Fruit fly (Drosophila melanogaster) whole organism, prepupa: ENCODE measurements around the gene CG10428.

Experiments used
- Blimp-1 ChIP-seq: fragments of 200-800 bp; sonication (Bioruptor generic); optimal IDR thresholded peaks from 3 replicates; lab custom pipeline; 2017; ENCODE audit warnings: missing biosample characterization, missing genetic modification characterization, mild to moderate bottlenecking, moderate library complexity, missing genetic modification reagents
- CG10631 ChIP-seq: fragments of 200-800 bp; sonication (Bioruptor generic); optimal IDR thresholded peaks from 2 replicates; lab custom pipeline; 2016; ENCODE audit warnings: missing biosample characterization, missing genetic modification characterization
- CG10669 ChIP-seq: fragments of 200-800 bp; sonication (Bioruptor generic); optimal IDR thresholded peaks from 3 replicates; lab custom pipeline; 2018; ENCODE audit warnings: missing biosample characterization, mild to moderate bottlenecking, missing genetic modification characterization, moderate library complexity
- CG11294 ChIP-seq: fragments of 200-800 bp; sonication (Bioruptor generic); IDR thresholded peaks from 2 replicates; pipeline ENCODE4 v1.3.6; 2022; ENCODE audit warnings: missing biosample characterization, missing genetic modification characterization
- CG11902 ChIP-seq: fragments of 200-800 bp; sonication (Bioruptor generic); optimal IDR thresholded peaks from 3 replicates; lab custom pipeline; 2016; ENCODE audit warnings: missing biosample characterization, missing genetic modification characterization
- CG1621 ChIP-seq: fragments of 200-800 bp; sonication (Bioruptor generic); optimal IDR thresholded peaks from 3 replicates; lab custom pipeline; 2018; ENCODE audit warnings: missing biosample characterization, mild to moderate bottlenecking, missing genetic modification characterization
- CG16779 ChIP-seq: fragments of 200-800 bp; sonication (Bioruptor generic); optimal IDR thresholded peaks from 3 replicates; lab custom pipeline; 2017; ENCODE audit warnings: missing biosample characterization, mild to moderate bottlenecking, missing genetic modification characterization
- CG31627 ChIP-seq: fragments of 200-800 bp; sonication (Bioruptor generic); optimal IDR thresholded peaks from 3 replicates; lab custom pipeline; 2016; ENCODE audit warnings: missing biosample characterization, missing genetic modification characterization
- CG32006 ChIP-seq: fragments of 200-800 bp; sonication (Bioruptor generic); optimal IDR thresholded peaks from 3 replicates; lab custom pipeline; 2017; ENCODE audit warnings: missing biosample characterization, mild to moderate bottlenecking, missing genetic modification characterization
- CG34406 ChIP-seq: fragments of 200-800 bp; sonication (Bioruptor generic); optimal IDR thresholded peaks from 3 replicates; lab custom pipeline; 2016; ENCODE audit warnings: missing biosample characterization, missing genetic modification characterization
- CG3919 ChIP-seq: fragments of 200-800 bp; sonication (Bioruptor generic); optimal IDR thresholded peaks from 3 replicates; lab custom pipeline; 2016; ENCODE audit warnings: missing biosample characterization, missing genetic modification characterization
- CG6163 ChIP-seq: fragments of 200-800 bp; sonication (Bioruptor generic); IDR thresholded peaks from 3 replicates; pipeline ENCODE4 v1.3.6; 2022; ENCODE audit warnings: missing biosample characterization, missing genetic modification characterization
- CG6276 ChIP-seq: fragments of 200-800 bp; sonication (Bioruptor generic); optimal IDR thresholded peaks from 2 replicates; lab custom pipeline; 2017; ENCODE audit warnings: missing biosample characterization, mild to moderate bottlenecking, missing genetic modification characterization
- CG6792 ChIP-seq: fragments of 200-800 bp; sonication (Bioruptor generic); optimal IDR thresholded peaks from 3 replicates; lab custom pipeline; 2016; ENCODE audit warnings: missing biosample characterization, missing genetic modification characterization
- CG6808 ChIP-seq: fragments of 200-800 bp; sonication (Bioruptor generic); optimal IDR thresholded peaks from 3 replicates; lab custom pipeline; 2017; ENCODE audit warnings: missing biosample characterization, missing genetic modification characterization, mild to moderate bottlenecking, moderate library complexity, missing genetic modification reagents
- CG6854 ChIP-seq: fragments of 200-800 bp; sonication (Bioruptor generic); optimal IDR thresholded peaks from 2 replicates; lab custom pipeline; 2017; ENCODE audit warnings: missing biosample characterization, mild to moderate bottlenecking, missing genetic modification characterization
- CG7368 ChIP-seq: fragments of 200-800 bp; sonication (Bioruptor generic); optimal IDR thresholded peaks from 3 replicates; lab custom pipeline; 2016; ENCODE audit warnings: missing biosample characterization, missing genetic modification characterization
- CG8632 ChIP-seq: fragments of 200-800 bp; sonication (Bioruptor generic); optimal IDR thresholded peaks from 3 replicates; lab custom pipeline; 2016; ENCODE audit warnings: missing biosample characterization, missing genetic modification characterization
- CG9139 ChIP-seq: fragments of 200-800 bp; sonication (Bioruptor generic); optimal IDR thresholded peaks from 3 replicates; lab custom pipeline; 2017; ENCODE audit warnings: missing biosample characterization, mild to moderate bottlenecking, missing genetic modification characterization
- Eip78C ChIP-seq: fragments of 200-800 bp; sonication (Bioruptor generic); peaks from one replicate; lab custom pipeline; 2016; ENCODE audit warnings: missing biosample characterization, missing genetic modification characterization
- Eip93F ChIP-seq: fragments of 200-800 bp; sonication (Bioruptor generic); optimal IDR thresholded peaks from 2 replicates; lab custom pipeline; 2016; ENCODE audit warnings: missing biosample characterization, mild to moderate bottlenecking, missing genetic modification characterization
- Ets96B ChIP-seq: fragments of 200-800 bp; optimal IDR thresholded peaks from 2 replicates; lab custom pipeline; 2019; ENCODE audit warnings: missing biosample characterization, mild to moderate bottlenecking, missing genetic modification characterization, moderate library complexity
- Gug ChIP-seq: fragments of 200-800 bp; sonication (Bioruptor generic); IDR thresholded peaks from 2 replicates; pipeline ENCODE4 v1.3.6; 2022; ENCODE audit warnings: missing biosample characterization, missing genetic modification characterization
- Hr38 ChIP-seq: sonication (Bioruptor generic); optimal IDR thresholded peaks from 2 replicates; lab custom pipeline; 2016; ENCODE audit warnings: missing biosample characterization, missing genetic modification characterization
- Hr39 ChIP-seq: fragments of 200-800 bp; sonication (Bioruptor generic); optimal IDR thresholded peaks from 2 replicates; lab custom pipeline; 2016; ENCODE audit warnings: missing biosample characterization, missing genetic modification characterization
- Hr4 ChIP-seq: fragments of 200-800 bp; sonication (Bioruptor generic); optimal IDR thresholded peaks from 3 replicates; lab custom pipeline; 2016; ENCODE audit warnings: missing biosample characterization, missing genetic modification characterization
- Met ChIP-seq: fragments of 200-800 bp; sonication (Bioruptor generic); optimal IDR thresholded peaks from 3 replicates; lab custom pipeline; 2016; ENCODE audit warnings: missing biosample characterization, missing genetic modification characterization
- OdsH ChIP-seq: fragments of 200-800 bp; sonication (Bioruptor generic); optimal IDR thresholded peaks from 3 replicates; lab custom pipeline; 2016; ENCODE audit warnings: missing biosample characterization, missing genetic modification characterization
- Smox ChIP-seq: fragments of 200-800 bp; sonication (Bioruptor generic); optimal IDR thresholded peaks from 3 replicates; lab custom pipeline; 2016; ENCODE audit warnings: missing biosample characterization, missing genetic modification characterization
- Sox102F ChIP-seq: fragments of 200-800 bp; sonication (Bioruptor generic); optimal IDR thresholded peaks from 2 replicates; lab custom pipeline; 2016; ENCODE audit warnings: missing biosample characterization, mild to moderate bottlenecking, missing genetic modification characterization
- Sox14 ChIP-seq: fragments of 200-800 bp; sonication (Bioruptor generic); optimal IDR thresholded peaks from 3 replicates; lab custom pipeline; 2016; ENCODE audit warnings: missing biosample characterization, missing genetic modification characterization
- acj6 ChIP-seq: fragments of 200-800 bp; sonication (Bioruptor generic); optimal IDR thresholded peaks from 3 replicates; lab custom pipeline; 2016; ENCODE audit warnings: missing biosample characterization, missing genetic modification characterization
- dsx ChIP-seq: fragments of 200-800 bp; optimal IDR thresholded peaks from 3 replicates; lab custom pipeline; 2019; ENCODE audit warnings: missing biosample characterization, mild to moderate bottlenecking, missing genetic modification characterization, moderate library complexity; ENCODE audit not compliant: poor library complexity, severe bottlenecking
- eg ChIP-seq: fragments of 200-800 bp; sonication (Bioruptor generic); IDR thresholded peaks from 3 replicates; pipeline ENCODE4 v1.3.6; 2022; ENCODE audit warnings: missing biosample characterization, missing genetic modification characterization
- esn ChIP-seq: fragments of 200-800 bp; sonication (Bioruptor generic); optimal IDR thresholded peaks from 2 replicates; lab custom pipeline; 2016; ENCODE audit warnings: missing biosample characterization, mild to moderate bottlenecking, missing genetic modification characterization, moderate library complexity
- fd59A ChIP-seq: fragments of 200-800 bp; sonication (Bioruptor generic); optimal IDR thresholded peaks from 2 replicates; lab custom pipeline; 2017; ENCODE audit warnings: missing biosample characterization, mild to moderate bottlenecking, missing genetic modification characterization, missing genetic modification reagents
- fd85E ChIP-seq: fragments of 200-800 bp; sonication (Bioruptor generic); optimal IDR thresholded peaks from 3 replicates; lab custom pipeline; 2016; ENCODE audit warnings: missing biosample characterization, missing genetic modification characterization
- fkh ChIP-seq: fragments of 200-800 bp; sonication (Bioruptor generic); optimal IDR thresholded peaks from 3 replicates; lab custom pipeline; 2017; ENCODE audit warnings: missing biosample characterization, mild to moderate bottlenecking, missing genetic modification characterization, moderate library complexity
- lz ChIP-seq: fragments of 200-800 bp; sonication (Bioruptor generic); optimal IDR thresholded peaks from 3 replicates; lab custom pipeline; 2016; ENCODE audit warnings: missing biosample characterization, missing genetic modification characterization
- net ChIP-seq: fragments of 200-800 bp; sonication (Bioruptor generic); optimal IDR thresholded peaks from 3 replicates; lab custom pipeline; 2016; ENCODE audit warnings: missing biosample characterization, missing genetic modification characterization
- pdm3 ChIP-seq: fragments of 200-800 bp; sonication (Bioruptor generic); optimal IDR thresholded peaks from 3 replicates; lab custom pipeline; 2016; ENCODE audit warnings: missing biosample characterization, missing genetic modification characterization
- spab ChIP-seq: fragments of 200-800 bp; sonication (Bioruptor generic); optimal IDR thresholded peaks from 2 replicates; lab custom pipeline; 2017; ENCODE audit warnings: missing biosample characterization, mild to moderate bottlenecking, missing genetic modification characterization, missing genetic modification reagents
- topi ChIP-seq: fragments of 200-800 bp; sonication (Bioruptor generic); optimal IDR thresholded peaks from 3 replicates; lab custom pipeline; 2016; ENCODE audit warnings: missing biosample characterization, missing genetic modification characterization

The CG10428 gene

dm6 chr2L:18944175-18945012, 4.3 kb upstream of the CG10428 start (continued):
- TF ChIP-seq fd59A (GFP tag; lab: Kevin White, UChicago) (no peak), acj6 (GFP tag; lab: Kevin White, UChicago) (no peak), fd85E (no peak), Met (GFP tag; lab: Kevin White, UChicago) (no peak), Eip93F (GFP tag; lab: Kevin White, UChicago) (peak; percentile 66), pdm3 (GFP tag; lab: Kevin White, UChicago) (no peak), CG11294 (no peak), CG6792 (GFP tag; lab: Kevin White, UChicago) (no peak), fkh (GFP tag; lab: Kevin White, UChicago) (peak; percentile 61), Ets96B (tag; lab: Kevin White, UChicago) (no peak), Blimp-1 (GFP tag; lab: Kevin White, UChicago) (no peak), net (GFP tag; lab: Kevin White, UChicago) (no peak), OdsH (GFP tag; lab: Kevin White, UChicago) (no peak), Hr38 (GFP tag; lab: Kevin White, UChicago) (no peak), CG31627 (GFP tag; lab: Kevin White, UChicago) (no peak), CG3919 (GFP tag; lab: Kevin White, UChicago) (peak; percentile 35), CG7368 (no peak), Gug (GFP tag; lab: Robert Waterston, UW) (no peak), Hr39 (GFP tag; lab: Kevin White, UChicago) (no peak), CG16779 (peak; percentile 29), CG11902 (GFP tag; lab: Kevin White, UChicago) (no peak), esn (no peak)

dm6 chr2L:18945765-18946552, 2.7 kb upstream of the CG10428 start, which contains the start of gene CG46304:
TSS of gene CG46304 (plus strand) at chr2L:18946305.
- TF ChIP-seq Blimp-1 (GFP tag; lab: Kevin White, UChicago) (no peak), CG6163 (GFP tag; lab: Robert Waterston, UW) (0 out of 3 replicates have a peak, but pooled peaks have one; percentile 23), CG34406 (GFP tag; lab: Kevin White, UChicago) (peak; percentile 9), dsx (no peak), Hr38 (GFP tag; lab: Kevin White, UChicago) (no peak), Gug (GFP tag; lab: Robert Waterston, UW) (no peak), Eip78C (GFP tag; lab: Kevin White, UChicago) (peak; percentile 85), lz (GFP tag; lab: Kevin White, UChicago) (peak; percentile 53), Hr39 (GFP tag; lab: Kevin White, UChicago) (peak; percentile 39), fkh (GFP tag; lab: Kevin White, UChicago) (no peak), Sox14 (peak; percentile 68), Eip93F (GFP tag; lab: Kevin White, UChicago) (no peak), CG6808 (GFP tag; lab: Kevin White, UChicago) (peak; percentile 62), fd85E (no peak), pdm3 (GFP tag; lab: Kevin White, UChicago) (peak; percentile 33), CG6276 (GFP tag; lab: Kevin White, UChicago) (no peak), acj6 (GFP tag; lab: Kevin White, UChicago) (peak; percentile 32), CG9139 (GFP tag; lab: Kevin White, UChicago) (no peak), CG8632 (GFP tag; lab: Kevin White, UChicago) (peak; percentile 1), CG10631 (peak; percentile 53), Sox102F (GFP tag; lab: Kevin White, UChicago) (peak; percentile 35), CG3919 (GFP tag; lab: Kevin White, UChicago) (peak; percentile 39), topi (peak; percentile 59), Smox (GFP tag; lab: Kevin White, UChicago) (peak; percentile 35), esn (peak; percentile 55), CG32006 (GFP tag; lab: Kevin White, UChicago) (peak; percentile 59), Met (GFP tag; lab: Kevin White, UChicago) (peak; percentile 55), CG6792 (GFP tag; lab: Kevin White, UChicago) (peak; percentile 19), spab (peak; percentile 51), Hr4 (GFP tag; lab: Kevin White, UChicago) (peak; percentile 23), CG1621 (no peak), CG11902 (GFP tag; lab: Kevin White, UChicago) (peak; percentile 6), CG7368 (no peak), CG10669 (peak; percentile 33), CG16779 (no peak), eg (0 out of 3 replicates have a peak, but pooled peaks have one; percentile 13), fd59A (GFP tag; lab: Kevin White, UChicago) (peak; percentile 62), CG6854 (no peak)
